Worm (Caenorhabditis elegans) whole organism, L4 larva: Measurements from ENCODE around the gene nhr-282.
"Not testable (repeated sequence)": the region's sequence is repeated elsewhere in the genome, so short reads cannot be mapped to it uniquely, and the experiment has no call there.

Experiments
- egl-27 ChIP-seq: sonication (generic microtip); optimal IDR thresholded peaks from 3 replicates; lab custom pipeline; 2017; ENCODE audit warnings: missing biosample characterization, missing genetic modification reagents, missing genetic modification characterization
- lir-3 ChIP-seq: sonication (generic microtip); optimal IDR thresholded peaks from 2 replicates; lab custom pipeline; 2016; ENCODE audit warnings: mild to moderate bottlenecking, missing genetic modification characterization, missing compliant biosample characterization
- skn-1 ChIP-seq: fragments of 150-350 bp; optimal IDR thresholded peaks from 2 replicates; lab custom pipeline; 2014; ENCODE audit warnings: missing biosample characterization, missing genetic modification characterization
- zag-1 ChIP-seq: fragments of 150-350 bp; optimal IDR thresholded peaks from 2 replicates; lab custom pipeline; 2014; ENCODE audit warnings: missing biosample characterization, missing genetic modification characterization

- TF ChIP-seq skn-1, egl-27, zag-1, lir-3 (tag; lab: Kevin White, UChicago): not testable (repeated sequence)
These were observed 9.5 kb upstream of the nhr-282 start, which contains the start of gene T26E4.9 for ce11 chrV:15802623-15803022.
